Worm (Caenorhabditis elegans): ENCODE results near the gene Y105C5B.8.
"Not testable (repeated sequence)": the region's sequence is repeated elsewhere in the genome, so short reads cannot be mapped to it uniquely, and the experiment has no call there.

The Y105C5B.8 gene

DNA sequence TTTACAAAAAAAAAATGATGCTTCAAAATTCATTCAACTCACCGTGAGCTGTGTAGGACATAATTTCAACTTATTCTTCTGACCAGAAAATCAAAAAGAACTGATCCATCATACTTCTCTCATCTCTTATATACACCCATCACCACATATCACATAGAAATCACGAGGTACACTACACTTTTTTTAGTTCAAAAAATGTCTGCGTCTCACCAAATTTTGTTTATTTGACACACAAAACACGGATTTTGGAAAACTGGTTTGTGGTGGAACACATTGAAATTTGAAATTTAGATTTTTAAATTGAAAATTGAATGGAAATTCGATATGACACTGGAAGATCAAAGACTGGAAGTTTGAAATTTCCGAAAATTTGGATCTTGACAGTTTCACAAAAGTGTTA is 25.5 kb downstream of the Y105C5B.8 start, which contains the start of gene Y105C5B.5:
Y105C5B.5 (minus strand) TSS at position 103 of the 400 bp plus-strand sequence.
- TF ChIP-seq dve-1 (tag; optimal IDR thresholded peaks at IDR 0.05; ENCODE audit: insufficient read depth) (no peak), nhr-48 (tag; optimal IDR thresholded peaks at IDR 0.05) (no peak), hlh-30 (tag; optimal IDR thresholded peaks at IDR 0.05; ENCODE audit: insufficient read depth) (peak; percentile 65), nhr-76 (tag; optimal IDR thresholded peaks at IDR 0.05) (peak; percentile 19), ces-1 (GFP tag; optimal IDR thresholded peaks at IDR 0.05) (no peak), jun-1 (tag; optimal IDR thresholded peaks at IDR 0.05) (no peak), zip-2 (tag; optimal IDR thresholded peaks at IDR 0.05) (no peak), mdt-29 (GFP tag; IDR thresholded peaks at IDR 0.05) (0 out of 2 replicates have a peak, but pooled peaks have one; percentile 35), nhr-28 (tag; optimal IDR thresholded peaks at IDR 0.05) (peak; percentile 100), ceh-82 (tag; optimal IDR thresholded peaks at IDR 0.05) (no peak), aha-1 (tag) (peak; percentile 28), nhr-11 (tag; optimal IDR thresholded peaks at IDR 0.05) (peak; percentile 18), nhr-77 (tag; optimal IDR thresholded peaks at IDR 0.05) (peak; percentile 52)

- peak; percentile 47; the same call in 1 of the 2 replicates for TF ChIP-seq Y75B8A.6 (GFP tag; IDR thresholded peaks at IDR 0.05)
- peak; percentile 56 for TF ChIP-seq sdz-12 (GFP tag; optimal IDR thresholded peaks at IDR 0.05)
- TF ChIP-seq daf-8 (GFP tag; IDR thresholded peaks at IDR 0.05): 0 out of 2 replicates have a peak, but pooled peaks have one; percentile 31
- 0 out of 2 replicates have a peak, but pooled peaks have one; percentile 15 for TF ChIP-seq snpc-1.2 (GFP tag; IDR thresholded peaks at IDR 0.05)
- peak; percentile 36; the same call in 1 of the 2 replicates for TF ChIP-seq mdt-29 (GFP tag; IDR thresholded peaks at IDR 0.05)
- TF ChIP-seq aly-2 (tag; optimal IDR thresholded peaks at IDR 0.05): no peak
- TF ChIP-seq aha-1 (tag): no peak
- no peak for TF ChIP-seq dpl-1 (GFP tag; optimal IDR thresholded peaks at IDR 0.05)
- TF ChIP-seq ctbp-1 (GFP tag; IDR thresholded peaks at IDR 0.05): no peak
- TF ChIP-seq zag-1 (tag; optimal IDR thresholded peaks at IDR 0.05): no peak
- TF ChIP-seq mes-2 (tag; optimal IDR thresholded peaks at IDR 0.05; ENCODE audit: poor library complexity, severe bottlenecking): no peak
Measured at ce11 chrIV:15900158-15900557, 26.5 kb downstream of the Y105C5B.8 start.

DNA sequence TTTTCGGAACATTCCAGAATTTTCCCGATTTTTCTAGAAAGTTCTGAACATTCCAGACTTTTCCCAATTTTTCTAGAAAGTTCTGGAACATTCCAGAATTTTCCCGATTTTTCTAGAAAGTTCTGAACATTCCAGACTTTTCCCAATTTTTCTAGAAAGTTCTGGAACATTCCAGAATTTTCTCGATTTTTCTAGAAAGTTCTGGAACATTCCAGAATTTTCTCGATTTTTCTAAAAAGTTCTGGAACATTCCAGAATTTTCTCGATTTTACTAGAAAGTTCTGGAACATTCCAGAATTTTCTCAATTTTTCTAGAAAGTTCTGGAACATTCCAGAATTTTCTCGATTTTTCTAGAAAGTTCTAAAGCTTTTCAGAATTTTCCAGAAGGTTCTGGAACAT is 30.8 kb downstream of the Y105C5B.8 start:
- TF ChIP-seq mdt-29 (GFP tag; IDR thresholded peaks at IDR 0.05) (peak; percentile 100), zfp-3 (GFP tag; conservative IDR thresholded peaks at IDR 0.05) (peak; percentile 90), dmd-9 (GFP tag; IDR thresholded peaks at IDR 0.05) (peak; percentile 87), pha-4 (GFP tag; IDR thresholded peaks at IDR 0.05) (peak; percentile 97), Y48G9A.11 (GFP tag; IDR thresholded peaks at IDR 0.05) (peak; percentile 89), snpc-1.2 (GFP tag; IDR thresholded peaks at IDR 0.05) (peak; percentile 97), nhr-41 (GFP tag; IDR thresholded peaks at IDR 0.05) (peak; percentile 90; the same call in 1 of the 2 replicates), madf-5 (GFP tag; IDR thresholded peaks at IDR 0.05) (peak; percentile 15 to 99; a peak in 2 of 4 replicates), D1046.2 (GFP tag; IDR thresholded peaks at IDR 0.05) (peak; percentile 61; the same call in 1 of the 2 replicates), vab-7 (GFP tag; IDR thresholded peaks at IDR 0.05) (peak; percentile 96), Y105C5A.15 (GFP tag; IDR thresholded peaks at IDR 0.05) (peak; percentile 100), madf-9 (GFP tag; conservative IDR thresholded peaks at IDR 0.05) (peak; percentile 76), ceh-44 (GFP tag; IDR thresholded peaks at IDR 0.05) (peak; percentile 97), lin-1 (GFP tag; IDR thresholded peaks at IDR 0.05) (peak; percentile 98), arid-1 (GFP tag; conservative IDR thresholded peaks at IDR 0.05) (peak; percentile 98), ZK337.2 (GFP tag; IDR thresholded peaks at IDR 0.05) (peak; percentile 79; the same call in 1 of the 2 replicates), tra-1 (GFP tag; IDR thresholded peaks at IDR 0.05) (peak; percentile 85; the same call in 1 of the 2 replicates), ctbp-1 (GFP tag; IDR thresholded peaks at IDR 0.05) (peak; percentile 91; the same call in 1 of the 2 replicates), mxl-2 (GFP tag; conservative IDR thresholded peaks at IDR 0.05) (0 out of 2 replicates have a peak, but pooled peaks have one; percentile 73), Y75B8A.6 (GFP tag; IDR thresholded peaks at IDR 0.05) (peak; percentile 99)
- TF ChIP-seq pha-4 (tag; optimal IDR thresholded peaks at IDR 0.05): not testable (repeated sequence)
